Fruit fly (Drosophila melanogaster): ENCODE results near the gene CG33784.

DNA sequence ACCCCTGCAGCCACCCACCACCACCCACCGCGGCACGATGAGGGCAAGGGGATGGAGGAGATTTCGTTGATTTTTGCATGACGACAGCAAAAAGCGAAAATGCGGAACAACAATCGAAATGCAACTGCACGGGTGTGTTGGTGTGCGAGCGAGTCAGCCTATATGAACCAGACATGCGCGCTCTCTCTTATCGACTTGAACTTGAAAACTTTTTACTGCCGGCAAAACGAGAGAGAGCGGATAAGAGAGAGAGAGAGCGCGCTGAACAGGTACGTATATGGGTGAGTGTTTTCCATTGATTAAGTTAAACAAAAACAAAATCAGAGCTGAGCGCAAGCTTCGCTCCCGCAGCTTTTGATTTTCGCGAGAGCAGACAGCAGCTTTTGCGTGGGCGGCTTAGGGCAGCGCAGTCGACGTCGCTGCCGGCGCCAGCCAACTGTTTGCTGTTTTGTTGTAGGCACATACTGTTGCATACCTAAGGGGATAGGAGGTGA lies 21.5 kb downstream of the CG33784 start:
- no peak for TF ChIP-seq CG10631 (GFP tag; optimal IDR thresholded peaks at IDR 0.05)
- TF ChIP-seq CG11902 (GFP tag; optimal IDR thresholded peaks at IDR 0.05): no peak
- TF ChIP-seq CG11294 (GFP tag; IDR thresholded peaks at IDR 0.05): no peak
- TF ChIP-seq vri (GFP tag; optimal IDR thresholded peaks at IDR 0.05): peak; percentile 82
- TF ChIP-seq eg (GFP tag; IDR thresholded peaks at IDR 0.05): 0 out of 3 replicates have a peak, but pooled peaks have one; percentile 30
- TF ChIP-seq Ets21C (GFP tag; optimal IDR thresholded peaks at IDR 0.05): no peak
- no peak for TF ChIP-seq Gug (GFP tag; IDR thresholded peaks at IDR 0.05)
- no peak for TF ChIP-seq acj6 (GFP tag; optimal IDR thresholded peaks at IDR 0.05)

Data from whole organism, prepupa.